Worm (Caenorhabditis elegans) whole organism, mixed stage, embryonic: ENCODE results near the gene K06H7.7.

ENCODE experiments used
- ces-1 ChIP-seq: fragments of 150-350 bp; optimal IDR thresholded peaks from 2 replicates; lab custom pipeline; 2014; ENCODE audit warnings: missing biosample characterization, missing genetic modification reagents, missing genetic modification characterization
- hlh-1 ChIP-seq: fragments of 150-350 bp; optimal IDR thresholded peaks from 2 replicates; lab custom pipeline; 2014; ENCODE audit warnings: missing biosample characterization, missing genetic modification reagents, missing genetic modification characterization
- lin-13 ChIP-seq: fragments of 150-350 bp; optimal IDR thresholded peaks from 2 replicates; lab custom pipeline; 2014; ENCODE audit warnings: missing biosample characterization, missing genetic modification characterization
- mab-5 ChIP-seq: fragments of 150-350 bp; optimal IDR thresholded peaks from 2 replicates; lab custom pipeline; 2014; ENCODE audit warnings: missing biosample characterization, missing genetic modification characterization
- nhr-12 ChIP-seq: fragments of 150-350 bp; optimal IDR thresholded peaks from 2 replicates; lab custom pipeline; 2014; ENCODE audit warnings: missing biosample characterization, missing genetic modification characterization
- nhr-237 ChIP-seq: fragments of 150-350 bp; optimal IDR thresholded peaks from 2 replicates; lab custom pipeline; 2014; ENCODE audit warnings: missing biosample characterization, missing genetic modification characterization
- pha-4 ChIP-seq: fragments of 150-350 bp; optimal IDR thresholded peaks from 2 replicates; lab custom pipeline; 2018; ENCODE audit warnings: missing biosample characterization, missing genetic modification reagents, missing genetic modification characterization

DNA sequence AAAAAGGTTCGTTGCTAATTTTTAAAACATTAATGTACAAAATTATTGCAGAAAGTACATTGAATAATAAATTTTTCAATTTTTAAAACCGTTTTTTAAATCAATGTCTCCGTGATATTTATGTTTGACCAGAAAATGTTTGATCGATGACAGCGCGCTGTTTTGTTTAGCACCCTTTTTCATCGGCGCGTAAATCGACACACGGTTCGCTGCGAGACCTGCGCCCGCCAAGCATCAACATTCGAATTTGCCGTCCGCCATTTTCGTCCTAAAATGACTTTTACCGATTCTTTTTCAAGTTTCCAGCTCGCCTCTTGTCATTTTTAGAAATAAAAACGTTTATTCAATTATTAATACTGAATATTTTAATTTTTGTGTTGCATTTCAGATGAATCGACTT, 15.7 kb upstream of the K06H7.7 start, which contains the start of gene plk-1:
- TF ChIP-seq pha-4 (tag; lab: Kevin White, UChicago), result peak; percentile 13
- no peak for TF ChIP-seq hlh-1
- TF ChIP-seq ces-1 (GFP tag; lab: Kevin White, UChicago), result no peak
- no peak for TF ChIP-seq nhr-237
- TF ChIP-seq nhr-12 (tag; lab: Kevin White, UChicago), result no peak
- no peak for TF ChIP-seq lin-13
- TF ChIP-seq mab-5 (tag; lab: Kevin White, UChicago), result no peak
